Fruit fly (Drosophila melanogaster) Kc167 (cell line): ENCODE data around the gene Wdr24.

ENCODE experiments used
- Sin3A ChIP-seq: fragments of >200 bp; optimal IDR thresholded peaks from 2 replicates; lab custom pipeline; 2018; ENCODE audit warnings: missing external identifiers
- insv ChIP-seq: fragments of >200 bp; optimal IDR thresholded peaks from 3 replicates; lab custom pipeline; 2018; ENCODE audit warnings: missing external identifiers
- psq ChIP-seq: fragments of >200 bp; optimal IDR thresholded peaks from 2 replicates; lab custom pipeline; 2017; ENCODE audit warnings: missing external identifiers

DNA sequence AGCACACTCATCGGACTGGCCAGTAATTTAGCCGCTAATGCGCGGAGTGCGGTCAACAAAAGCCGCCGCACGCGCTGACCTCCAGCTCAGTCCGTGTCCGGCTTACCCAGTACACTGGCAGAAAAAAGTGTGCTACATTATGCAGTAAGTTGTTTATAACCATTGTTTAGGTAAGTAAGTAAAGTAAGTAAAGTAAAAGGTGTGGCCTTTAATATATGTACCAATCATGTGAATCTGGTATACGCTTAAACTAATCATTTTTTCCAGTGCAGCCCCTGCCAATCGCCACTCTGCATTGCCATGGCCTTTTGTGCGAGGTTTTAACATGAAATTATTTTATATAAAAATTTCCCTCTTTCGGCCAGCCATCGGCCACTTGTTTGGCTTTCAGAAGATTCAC is 33.5 kb downstream of the Wdr24 start:
- no peak for TF ChIP-seq Sin3A (lab: Kevin White, UChicago)
- TF ChIP-seq insv (lab: Kevin White, UChicago): no peak
- TF ChIP-seq psq (lab: Kevin White, UChicago): no peak
